Worm (Caenorhabditis elegans) whole organism, L4 larva: Measurements from ENCODE around the gene atp-5.

Experiments used
- T20F7.1 ChIP-seq: fragments of 200-800 bp; sonication (Bioruptor generic); optimal IDR thresholded peaks from 2 replicates; lab custom pipeline; 2018; ENCODE audit warnings: mild to moderate bottlenecking, missing genetic modification characterization, missing compliant biosample characterization
- Y48G9A.11 ChIP-seq: fragments of 200-800 bp; sonication (Bioruptor generic); IDR thresholded peaks from 2 replicates; pipeline ENCODE4 v1.3.6; 2022; ENCODE audit warnings: missing genetic modification reagents, missing genetic modification characterization, missing compliant biosample characterization
- ZK546.5 ChIP-seq, 2 experiments: sonication (generic microtip); optimal IDR thresholded peaks; 2 replicates each; lab custom pipeline; 2017; ENCODE audit warnings: missing biosample characterization in 2 of 2, missing genetic modification characterization in 2 of 2
- aha-1 ChIP-seq: fragments of 150-350 bp; peaks from one replicate; lab custom pipeline; 2014; ENCODE audit warnings: missing biosample characterization, missing genetic modification characterization
- ama-1 ChIP-seq: fragments of 150-350 bp; optimal IDR thresholded peaks from 2 replicates; lab custom pipeline; 2014; ENCODE audit warnings: inconsistent platforms, mixed read lengths
- attf-4 ChIP-seq: sonication (generic microtip); optimal IDR thresholded peaks from 3 replicates; lab custom pipeline; 2017; ENCODE audit warnings: missing biosample characterization, missing genetic modification characterization
- ceh-28 ChIP-seq: fragments of 150-350 bp; optimal IDR thresholded peaks from 2 replicates; lab custom pipeline; 2014; ENCODE audit warnings: missing biosample characterization, missing genetic modification reagents, missing genetic modification characterization
- ceh-32 ChIP-seq: sonication (generic microtip); optimal IDR thresholded peaks from 2 replicates; lab custom pipeline; 2016; ENCODE audit warnings: mild to moderate bottlenecking, missing genetic modification characterization, missing compliant biosample characterization; ENCODE audit not compliant: poor library complexity
- ceh-82 ChIP-seq: sonication (generic microtip); optimal IDR thresholded peaks from 2 replicates; lab custom pipeline; 2017; ENCODE audit warnings: missing biosample characterization, missing genetic modification characterization
- ces-1 ChIP-seq: fragments of 150-350 bp; sonication (generic microtip); optimal IDR thresholded peaks from 4 replicates; lab custom pipeline; 2014; ENCODE audit warnings: missing biosample characterization, missing genetic modification reagents, missing genetic modification characterization
- cey-2 ChIP-seq: sonication (generic microtip); optimal IDR thresholded peaks from 3 replicates; lab custom pipeline; 2017; ENCODE audit warnings: missing genetic modification characterization, mild to moderate bottlenecking, missing compliant biosample characterization, antibody characterized with exemption, borderline replicate concordance; ENCODE audit not compliant: insufficient read depth
- daf-16 ChIP-seq, 3 experiments: sonication (generic microtip); optimal IDR thresholded peaks; 2 replicates each; lab custom pipeline; 2016 to 2017; ENCODE audit warnings: missing genetic modification characterization in 3 of 3, missing genetic modification reagents in 3 of 3, mild to moderate bottlenecking in 2 of 3, missing compliant biosample characterization in 2 of 3, missing biosample characterization in 1 of 3, moderate library complexity in 1 of 3
- daf-19 ChIP-seq: fragments of 200-800 bp; sonication (Bioruptor generic); conservative IDR thresholded peaks from 2 replicates; pipeline ENCODE4 v1.3.6; 2022; ENCODE audit warnings: missing genetic modification characterization, missing compliant biosample characterization
- dmd-6 ChIP-seq: fragments of 200-800 bp; sonication (Bioruptor generic); IDR thresholded peaks from 2 replicates; pipeline ENCODE4 v1.3.6; 2022; ENCODE audit warnings: missing genetic modification reagents, missing genetic modification characterization, missing compliant biosample characterization
- dmd-8 ChIP-seq: fragments of 200-800 bp; sonication (Bioruptor generic); IDR thresholded peaks from 2 replicates; pipeline ENCODE4 v1.3.6; 2022; ENCODE audit warnings: missing genetic modification characterization, missing compliant biosample characterization
- dpl-1 ChIP-seq: fragments of 150-350 bp; optimal IDR thresholded peaks from 2 replicates; lab custom pipeline; 2014; ENCODE audit warnings: missing biosample characterization, missing genetic modification reagents, missing genetic modification characterization
- duxl-1 ChIP-seq: sonication (generic microtip); optimal IDR thresholded peaks from 2 replicates; lab custom pipeline; 2016; ENCODE audit warnings: mild to moderate bottlenecking, missing genetic modification characterization, moderate library complexity, missing compliant biosample characterization; ENCODE audit not compliant: poor library complexity
- dve-1 ChIP-seq: sonication (generic microtip); optimal IDR thresholded peaks from 2 replicates; lab custom pipeline; 2017; ENCODE audit warnings: antibody characterized with exemption, mild to moderate bottlenecking, missing genetic modification characterization, missing compliant biosample characterization; ENCODE audit not compliant: insufficient read depth
- fkh-10 ChIP-seq: fragments of 150-350 bp; optimal IDR thresholded peaks from 2 replicates; lab custom pipeline; 2014; ENCODE audit warnings: missing biosample characterization, missing genetic modification reagents, missing genetic modification characterization
- hlh-11 ChIP-seq: fragments of 200-800 bp; sonication (Bioruptor generic); optimal IDR thresholded peaks from 2 replicates; lab custom pipeline; 2018; ENCODE audit warnings: mild to moderate bottlenecking, missing genetic modification characterization, missing compliant biosample characterization
- hlh-30 ChIP-seq: sonication (generic microtip); optimal IDR thresholded peaks from 2 replicates; lab custom pipeline; 2017; ENCODE audit warnings: antibody characterized with exemption, mild to moderate bottlenecking, missing genetic modification characterization, missing compliant biosample characterization; ENCODE audit not compliant: insufficient read depth
- hmg-1.1 ChIP-seq: fragments of 200-800 bp; sonication (Bioruptor generic); IDR thresholded peaks from 2 replicates; pipeline ENCODE4 v1.3.6; 2022; ENCODE audit warnings: missing genetic modification reagents, missing genetic modification characterization, missing compliant biosample characterization
- lin-15B ChIP-seq: fragments of 150-350 bp; sonication (generic microtip); optimal IDR thresholded peaks from 3 replicates; lab custom pipeline; 2014; ENCODE audit warnings: missing biosample characterization, missing genetic modification characterization
- lin-38 ChIP-seq: fragments of 200-800 bp; sonication (Bioruptor generic); IDR thresholded peaks from 2 replicates; pipeline ENCODE4 v1.3.6; 2022; ENCODE audit warnings: missing genetic modification reagents, missing genetic modification characterization, missing compliant biosample characterization
- lsy-2 ChIP-seq, 2 experiments: fragments of 150-350 bp in 1 of 2; sonication (generic microtip) in 1 of 2; optimal IDR thresholded peaks; 2 replicates each; lab custom pipeline; 2014 to 2017; ENCODE audit warnings: missing biosample characterization in 2 of 2, missing genetic modification characterization in 2 of 2
- madf-5 ChIP-seq, 2 experiments: fragments of 200-800 bp; sonication (Bioruptor generic); IDR thresholded peaks; 2 replicates each; pipeline ENCODE4 v1.3.6; 2022; ENCODE audit warnings: missing compliant biosample characterization in 2 of 2, missing genetic modification characterization in 2 of 2
- mdl-1 ChIP-seq, 2 experiments: fragments of 150-350 bp in 1 of 2; sonication (generic microtip) in 1 of 2; optimal IDR thresholded peaks; 2 replicates each; lab custom pipeline; 2014 to 2017; ENCODE audit warnings: missing biosample characterization in 2 of 2, missing genetic modification characterization in 2 of 2
- mdt-29 ChIP-seq: fragments of 200-800 bp; sonication (Bioruptor generic); IDR thresholded peaks from 2 replicates; pipeline ENCODE4 v1.3.6; 2022; ENCODE audit warnings: missing genetic modification reagents, missing genetic modification characterization, missing compliant biosample characterization
- mep-1 ChIP-seq: fragments of 150-350 bp; sonication (generic microtip); optimal IDR thresholded peaks from 3 replicates; lab custom pipeline; 2014; ENCODE audit warnings: missing biosample characterization, missing genetic modification characterization
- mes-2 ChIP-seq: sonication (generic microtip); optimal IDR thresholded peaks from 2 replicates; lab custom pipeline; 2016; ENCODE audit warnings: missing genotype, mild to moderate bottlenecking, missing genetic modification characterization, missing compliant biosample characterization; ENCODE audit not compliant: poor library complexity, severe bottlenecking
- mxl-3 ChIP-seq: fragments of 200-800 bp; sonication (Bioruptor generic); optimal IDR thresholded peaks from 2 replicates; lab custom pipeline; 2018; ENCODE audit warnings: mild to moderate bottlenecking, missing genetic modification characterization, missing compliant biosample characterization
- nhr-102 ChIP-seq: sonication (generic microtip); optimal IDR thresholded peaks from 2 replicates; lab custom pipeline; 2016; ENCODE audit warnings: mild to moderate bottlenecking, missing genetic modification characterization, moderate library complexity, missing compliant biosample characterization
- nhr-11 ChIP-seq: fragments of 150-350 bp; optimal IDR thresholded peaks from 2 replicates; lab custom pipeline; 2014; ENCODE audit warnings: missing biosample characterization, missing genetic modification characterization
- nhr-111 ChIP-seq: fragments of 200-800 bp; sonication (Bioruptor generic); optimal IDR thresholded peaks from 2 replicates; lab custom pipeline; 2018; ENCODE audit warnings: mild to moderate bottlenecking, missing genetic modification characterization, missing compliant biosample characterization
- nhr-28 ChIP-seq: fragments of 150-350 bp; optimal IDR thresholded peaks from 2 replicates; lab custom pipeline; 2014; ENCODE audit warnings: missing biosample characterization, missing genetic modification characterization
- nhr-48 ChIP-seq: sonication (generic microtip); optimal IDR thresholded peaks from 2 replicates; lab custom pipeline; 2016; ENCODE audit warnings: mild to moderate bottlenecking, missing genetic modification characterization, missing compliant biosample characterization
- nhr-6 ChIP-seq: fragments of 150-350 bp; optimal IDR thresholded peaks from 2 replicates; lab custom pipeline; 2014; ENCODE audit warnings: missing biosample characterization, missing genetic modification characterization
- nhr-76 ChIP-seq: fragments of 150-350 bp; optimal IDR thresholded peaks from 2 replicates; lab custom pipeline; 2014; ENCODE audit warnings: missing biosample characterization, missing genetic modification characterization
- nhr-77 ChIP-seq: fragments of 150-350 bp; optimal IDR thresholded peaks from 2 replicates; lab custom pipeline; 2014; ENCODE audit warnings: missing biosample characterization, missing genetic modification characterization
- php-3 ChIP-seq: fragments of 200-800 bp; sonication (Bioruptor generic); IDR thresholded peaks from 2 replicates; pipeline ENCODE4 v1.3.6; 2022; ENCODE audit warnings: missing genetic modification reagents, missing genetic modification characterization, missing compliant biosample characterization
- pqm-1 ChIP-seq: sonication (generic microtip); optimal IDR thresholded peaks from 2 replicates; lab custom pipeline; 2017; ENCODE audit warnings: missing biosample characterization, missing genetic modification characterization
- rbr-2 ChIP-seq: sonication (generic microtip); optimal IDR thresholded peaks from 2 replicates; lab custom pipeline; 2016; ENCODE audit warnings: missing genotype, missing genetic modification characterization, missing compliant biosample characterization
- sdz-12 ChIP-seq: fragments of 200-800 bp; sonication (Bioruptor generic); optimal IDR thresholded peaks from 2 replicates; lab custom pipeline; 2018; ENCODE audit warnings: mild to moderate bottlenecking, missing genetic modification characterization, missing compliant biosample characterization
- skn-1 ChIP-seq: fragments of 150-350 bp; optimal IDR thresholded peaks from 2 replicates; lab custom pipeline; 2014; ENCODE audit warnings: missing biosample characterization, missing genetic modification characterization
- unc-39 ChIP-seq: sonication (generic microtip); optimal IDR thresholded peaks from 2 replicates; lab custom pipeline; 2017; ENCODE audit warnings: missing biosample characterization, missing genetic modification characterization

Gene atp-5

DNA sequence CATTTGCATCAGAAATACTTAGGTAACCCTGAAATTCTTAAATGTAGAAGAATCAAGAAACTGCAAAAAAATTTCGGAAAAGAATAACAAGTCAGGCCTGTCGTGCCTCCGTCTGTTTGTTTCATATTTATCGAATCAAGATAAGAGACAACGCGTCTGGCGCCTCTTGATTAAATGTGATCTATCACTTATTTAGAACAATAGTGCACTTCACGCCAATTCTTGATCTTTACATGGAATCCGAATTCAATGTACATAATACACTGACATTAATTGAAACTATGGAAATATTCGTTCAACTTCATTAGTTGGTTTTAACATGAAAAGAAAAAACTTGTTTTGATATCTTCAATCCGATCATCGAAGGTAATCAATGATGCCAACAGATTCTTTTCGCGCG lies 1.2 kb downstream of the atp-5 start, which contains the start of gene mboa-2 (continued):
- TF ChIP-seq ceh-32 (tag; lab: Kevin White, UChicago) = no peak
- TF ChIP-seq nhr-6 (tag; lab: Kevin White, UChicago) = no peak
- no peak for TF ChIP-seq attf-4 (tag; lab: Kevin White, UChicago)
- TF ChIP-seq dve-1 (tag; lab: Kevin White, UChicago) = peak; percentile 83
- peak; percentile 9 for TF ChIP-seq pqm-1 (tag; lab: Kevin White, UChicago)
- TF ChIP-seq rbr-2 (tag; lab: Kevin White, UChicago) = peak; percentile 20
- TF ChIP-seq Y48G9A.11 (GFP tag; lab: Robert Waterston, UW) = no peak
- TF ChIP-seq T20F7.1 (GFP tag; lab: Kevin White, UChicago) = peak; percentile 65
- peak; percentile 50 for TF ChIP-seq nhr-28 (tag; lab: Kevin White, UChicago)
- no peak for TF ChIP-seq lin-15B (tag; lab: Kevin White, UChicago)
- TF ChIP-seq unc-39 (tag; lab: Kevin White, UChicago) = no peak
- peak; percentile 60 for TF ChIP-seq hlh-11 (tag; lab: Kevin White, UChicago)
- peak; percentile 12 for TF ChIP-seq nhr-48 (tag; lab: Kevin White, UChicago)
- TF ChIP-seq madf-5 (GFP tag; IDR thresholded peaks at IDR 0.05; lab: Robert Waterston, UW) = no peak

DNA sequence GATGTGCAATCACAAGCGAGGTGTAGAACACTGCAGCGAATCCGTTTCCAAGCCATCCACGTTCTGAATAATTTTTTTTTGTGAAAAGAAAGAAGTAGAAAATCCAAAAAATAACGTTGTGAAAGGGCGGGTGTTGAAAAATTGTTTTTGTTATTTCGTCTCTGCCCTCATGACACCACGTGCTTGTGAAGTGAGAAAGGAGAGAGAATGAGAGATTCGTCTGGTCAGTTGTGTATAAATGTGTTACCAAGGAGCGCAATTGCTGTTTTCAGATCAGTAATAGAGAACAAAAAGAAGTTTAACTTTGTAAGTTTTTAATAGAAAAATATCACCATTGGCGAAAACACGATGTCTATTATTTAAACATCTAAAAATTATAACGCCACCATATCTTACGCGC lies 2.4 kb downstream of the atp-5 start:
- TF ChIP-seq skn-1 (no peak), hlh-11 (tag; lab: Kevin White, UChicago) (peak; percentile 49), ceh-32 (tag; lab: Kevin White, UChicago) (no peak), php-3 (GFP tag; lab: Robert Waterston, UW) (no peak), mes-2 (peak; percentile 15), hmg-1.1 (GFP tag; lab: Robert Waterston, UW) (0 out of 2 replicates have a peak, but pooled peaks have one; percentile 14), lin-38 (GFP tag; lab: Robert Waterston, UW) (0 out of 2 replicates have a peak, but pooled peaks have one; percentile 7), daf-19 (no peak), aha-1 (tag; lab: Kevin White, UChicago) (peak; percentile 37), sdz-12 (GFP tag; lab: Kevin White, UChicago) (no peak), ces-1 (GFP tag; lab: Kevin White, UChicago) (no peak), rbr-2 (tag; lab: Kevin White, UChicago) (no peak), ama-1 (lab: Kevin White, UChicago) (peak; percentile 17), nhr-6 (tag; lab: Kevin White, UChicago) (peak; percentile 38), daf-16 (GFP tag; optimal IDR thresholded peaks at IDR 0.05; lab: Kevin White, UChicago) (peak in 1 of 2 experiments; percentile 51), daf-16 (tag; optimal IDR thresholded peaks at IDR 0.05; lab: Kevin White, UChicago) (no peak), lsy-2 (tag; optimal IDR thresholded peaks at IDR 0.05; lab: Kevin White, UChicago) (peak in 1 of 2 experiments; percentile 33), mxl-3 (GFP tag; lab: Kevin White, UChicago) (peak; percentile 88), nhr-102 (tag; lab: Kevin White, UChicago) (no peak), duxl-1 (no peak), mdt-29 (no peak), nhr-28 (tag; lab: Kevin White, UChicago) (peak; percentile 47), dpl-1 (GFP tag; lab: Kevin White, UChicago) (no peak), cey-2 (tag; lab: Kevin White, UChicago) (no peak), dmd-6 (GFP tag; lab: Robert Waterston, UW) (peak; percentile 21; the same call in 1 of the 2 replicates), mep-1 (tag; lab: Kevin White, UChicago) (peak; percentile 49), nhr-77 (tag; lab: Kevin White, UChicago) (peak; percentile 26), fkh-10 (GFP tag; lab: Kevin White, UChicago) (no peak), ceh-28 (tag; lab: Kevin White, UChicago) (no peak), ceh-82 (tag; lab: Kevin White, UChicago) (no peak), nhr-11 (tag; lab: Kevin White, UChicago) (peak; percentile 21), nhr-76 (tag; lab: Kevin White, UChicago) (no peak), mdl-1 (tag; optimal IDR thresholded peaks at IDR 0.05; lab: Kevin White, UChicago) (peak; percentile 56 to 90), dmd-8 (no peak), hlh-30 (tag; lab: Kevin White, UChicago) (peak; percentile 93), nhr-111 (GFP tag; lab: Kevin White, UChicago) (no peak), ZK546.5 (tag; optimal IDR thresholded peaks at IDR 0.05; lab: Kevin White, UChicago) (no peak), dve-1 (tag; lab: Kevin White, UChicago) (peak; percentile 26), T20F7.1 (GFP tag; lab: Kevin White, UChicago) (no peak), Y48G9A.11 (GFP tag; lab: Robert Waterston, UW) (no peak)
